Fruit fly (Drosophila melanogaster) whole organism, embryonic: Measurements from ENCODE around the gene CG15767.
A peak's percentile ranks its signal among the peaks of the same experiment; 100 is the strongest.

Experiments used
- Abd-B ChIP-seq: fragments of 200-800 bp; sonication (Bioruptor generic); optimal IDR thresholded peaks from 2 replicates; lab custom pipeline; 2018; ENCODE audit warnings: missing biosample characterization, mild to moderate bottlenecking, missing genetic modification characterization, moderate library complexity
- Blimp-1 ChIP-seq: fragments of 200-800 bp; sonication (Bioruptor generic); optimal IDR thresholded peaks from 3 replicates; lab custom pipeline; 2018; ENCODE audit warnings: missing biosample characterization, missing genetic modification characterization, mild to moderate bottlenecking, moderate library complexity, missing genetic modification reagents
- CG14667 ChIP-seq: fragments of 200-800 bp; sonication (Bioruptor generic); IDR thresholded peaks from 2 replicates; pipeline ENCODE4 v1.3.6; 2022; ENCODE audit warnings: missing biosample characterization, missing genetic modification characterization
- CG15696 ChIP-seq: fragments of 200-800 bp; sonication (Bioruptor generic); optimal IDR thresholded peaks from 2 replicates; lab custom pipeline; 2019; ENCODE audit warnings: missing biosample characterization, mild to moderate bottlenecking, missing genetic modification characterization, moderate library complexity
- CG16863 ChIP-seq: fragments of 200-800 bp; sonication (Bioruptor generic); optimal IDR thresholded peaks from 3 replicates; lab custom pipeline; 2016; ENCODE audit warnings: missing biosample characterization, missing genetic modification characterization
- CG17568 ChIP-seq: fragments of 200-800 bp; sonication (Bioruptor generic); optimal IDR thresholded peaks from 2 replicates; lab custom pipeline; 2018; ENCODE audit warnings: missing biosample characterization, mild to moderate bottlenecking, missing genetic modification characterization, moderate library complexity
- CG2678 ChIP-seq: fragments of 200-800 bp; sonication (Bioruptor generic); optimal IDR thresholded peaks from 3 replicates; lab custom pipeline; 2019; ENCODE audit warnings: missing biosample characterization, mild to moderate bottlenecking, missing genetic modification characterization, moderate library complexity
- CG32772 ChIP-seq: fragments of 200-800 bp; sonication (Bioruptor generic); IDR thresholded peaks from 2 replicates; pipeline ENCODE4 v1.3.6; 2022; ENCODE audit warnings: missing biosample characterization, missing genetic modification characterization
- CG3847 ChIP-seq: fragments of 200-800 bp; sonication (Bioruptor generic); IDR thresholded peaks from 2 replicates; pipeline ENCODE4 v1.3.6; 2022; ENCODE audit warnings: missing biosample characterization, missing genetic modification characterization
- CG6813 ChIP-seq: fragments of 200-800 bp; sonication (Bioruptor generic); optimal IDR thresholded peaks from 2 replicates; lab custom pipeline; 2017; ENCODE audit warnings: missing biosample characterization, missing genetic modification characterization, mild to moderate bottlenecking, moderate library complexity, missing genetic modification reagents
- CG8359 ChIP-seq: fragments of 200-800 bp; sonication (Bioruptor generic); optimal IDR thresholded peaks from 2 replicates; lab custom pipeline; 2017; ENCODE audit warnings: missing biosample characterization, mild to moderate bottlenecking, missing genetic modification characterization, borderline replicate concordance
- CG9876 ChIP-seq: fragments of 200-800 bp; sonication (Bioruptor generic); optimal IDR thresholded peaks from 2 replicates; lab custom pipeline; 2016; ENCODE audit warnings: missing biosample characterization, missing genetic modification characterization
- Dad ChIP-seq: fragments of 200-800 bp; sonication (Bioruptor generic); optimal IDR thresholded peaks from 3 replicates; lab custom pipeline; 2016; ENCODE audit warnings: missing biosample characterization, missing genetic modification characterization
- Deaf1 ChIP-seq: fragments of 200-800 bp; optimal IDR thresholded peaks from 3 replicates; lab custom pipeline; 2019; ENCODE audit warnings: missing biosample characterization, mild to moderate bottlenecking, missing genetic modification characterization, moderate library complexity
- Eip74EF ChIP-seq, 2 experiments: fragments of 200-800 bp in 1 of 2; fragments of >200 bp in 1 of 2; sonication (Bioruptor generic) in 1 of 2; optimal IDR thresholded peaks; 2 replicates each; lab custom pipeline; 2017 to 2019; ENCODE audit warnings: missing biosample characterization in 2 of 2, missing genetic modification characterization in 2 of 2, mild to moderate bottlenecking in 1 of 2, moderate library complexity in 1 of 2
- Fer1 ChIP-seq: fragments of 200-800 bp; sonication (Bioruptor generic); optimal IDR thresholded peaks from 2 replicates; lab custom pipeline; 2017; ENCODE audit warnings: missing biosample characterization, mild to moderate bottlenecking, missing genetic modification characterization
- HLH54F ChIP-seq: fragments of 200-800 bp; sonication (Bioruptor generic); optimal IDR thresholded peaks from 3 replicates; lab custom pipeline; 2016; ENCODE audit warnings: missing biosample characterization, missing genetic modification characterization
- HLHmδ ChIP-seq: fragments of 200-800 bp; sonication (Bioruptor generic); optimal IDR thresholded peaks from 2 replicates; lab custom pipeline; 2018; ENCODE audit warnings: missing biosample characterization, mild to moderate bottlenecking, missing genetic modification characterization, moderate library complexity
- Hsf ChIP-seq: fragments of 200-800 bp; sonication (Bioruptor generic); optimal IDR thresholded peaks from 3 replicates; lab custom pipeline; 2016; ENCODE audit warnings: missing biosample characterization, missing genetic modification characterization
- Med ChIP-seq: fragments of 200-800 bp; sonication (Bioruptor generic); peaks from one replicate; lab custom pipeline; 2016; ENCODE audit warnings: missing biosample characterization, missing genetic modification characterization, mild to moderate bottlenecking, inconsistent platforms, moderate library complexity
- Myb ChIP-seq: fragments of 200-800 bp; sonication (Bioruptor generic); optimal IDR thresholded peaks from 2 replicates; lab custom pipeline; 2016; ENCODE audit warnings: missing biosample characterization, missing genetic modification characterization
- NC2α ChIP-seq: fragments of 200-800 bp; sonication (Bioruptor generic); optimal IDR thresholded peaks from 2 replicates; lab custom pipeline; 2016; ENCODE audit warnings: missing biosample characterization, missing genetic modification characterization
- Pdp1 ChIP-seq, 2 experiments: fragments of 200-800 bp; sonication (Bioruptor generic); optimal IDR thresholded peaks; 3 replicates each; lab custom pipeline; 2016; ENCODE audit warnings: missing biosample characterization in 2 of 2, missing genetic modification characterization in 2 of 2, mild to moderate bottlenecking in 1 of 2, moderate library complexity in 1 of 2
- Ptx1 ChIP-seq: fragments of 200-800 bp; sonication (Bioruptor generic); IDR thresholded peaks from 2 replicates; pipeline ENCODE4 v1.3.6; 2022; ENCODE audit warnings: missing biosample characterization, missing genetic modification characterization
- Six4 ChIP-seq: fragments of 200-800 bp; sonication (Bioruptor generic); optimal IDR thresholded peaks from 2 replicates; lab custom pipeline; 2016; ENCODE audit warnings: missing biosample characterization, missing genetic modification characterization
- Tbp ChIP-seq: fragments of >200 bp; optimal IDR thresholded peaks from 2 replicates; lab custom pipeline; 2018; ENCODE audit warnings: missing biosample characterization, missing genetic modification characterization
- ac ChIP-seq: fragments of 200-800 bp; sonication (Bioruptor generic); optimal IDR thresholded peaks from 3 replicates; lab custom pipeline; 2017; ENCODE audit warnings: missing biosample characterization, mild to moderate bottlenecking, missing genetic modification characterization
- amos ChIP-seq: fragments of 200-800 bp; sonication (Bioruptor generic); IDR thresholded peaks from 2 replicates; pipeline ENCODE4 v1.3.6; 2022; ENCODE audit warnings: missing biosample characterization, missing genetic modification characterization; ENCODE audit not compliant: partially characterized antibody
- btn ChIP-seq: fragments of 200-800 bp; sonication (Bioruptor generic); optimal IDR thresholded peaks from 2 replicates; lab custom pipeline; 2016; ENCODE audit warnings: missing biosample characterization, missing genetic modification characterization
- cg ChIP-seq: fragments of 200-800 bp; sonication (Bioruptor generic); optimal IDR thresholded peaks from 3 replicates; lab custom pipeline; 2019; ENCODE audit warnings: missing biosample characterization, mild to moderate bottlenecking, missing genetic modification characterization, moderate library complexity
- ci ChIP-seq: fragments of 200-800 bp; sonication (Bioruptor generic); IDR thresholded peaks from 3 replicates; pipeline ENCODE4 v1.3.6; 2022; ENCODE audit warnings: missing biosample characterization, missing genetic modification characterization
- crp ChIP-seq, 2 experiments: fragments of 200-800 bp; sonication (Bioruptor generic); optimal IDR thresholded peaks; 2 replicates in 1 of 2; 3 replicates in 1 of 2; lab custom pipeline; 2017; ENCODE audit warnings: missing biosample characterization in 2 of 2, missing genetic modification characterization in 2 of 2, mild to moderate bottlenecking in 1 of 2, moderate library complexity in 1 of 2
- emc ChIP-seq: fragments of 200-800 bp; sonication (Bioruptor generic); optimal IDR thresholded peaks from 2 replicates; lab custom pipeline; 2016; ENCODE audit warnings: missing biosample characterization, missing genetic modification characterization
- eve ChIP-seq, 2 experiments: fragments of >200 bp; optimal IDR thresholded peaks; 2 replicates each; lab custom pipeline; 2017; ENCODE audit warnings: missing biosample characterization in 2 of 2, missing genetic modification characterization in 2 of 2
- inv ChIP-seq: fragments of 200-800 bp; sonication (Bioruptor generic); IDR thresholded peaks from 2 replicates; pipeline ENCODE4 v1.3.6; 2022; ENCODE audit warnings: missing biosample characterization, missing genetic modification characterization; ENCODE audit not compliant: partially characterized antibody
- lmd ChIP-seq: fragments of 200-800 bp; sonication (Bioruptor generic); IDR thresholded peaks from 2 replicates; pipeline ENCODE4 v1.3.6; 2022; ENCODE audit warnings: missing biosample characterization, missing genetic modification characterization
- nom ChIP-seq: fragments of 200-800 bp; sonication (Bioruptor generic); optimal IDR thresholded peaks from 2 replicates; lab custom pipeline; 2017; ENCODE audit warnings: missing biosample characterization, missing genetic modification characterization, mild to moderate bottlenecking, moderate library complexity, missing genetic modification reagents
- peb ChIP-seq: fragments of 200-800 bp; sonication (Bioruptor generic); IDR thresholded peaks from 2 replicates; pipeline ENCODE4 v1.3.6; 2022; ENCODE audit warnings: missing biosample characterization, missing genetic modification characterization
- prd ChIP-seq, 3 experiments: fragments of >200 bp in 2 of 3; fragments of 200-800 bp in 1 of 3; sonication (Bioruptor generic) in 1 of 3; optimal IDR thresholded peaks in 2 of 3; IDR thresholded peaks in 1 of 3; 2 replicates in 2 of 3; 3 replicates in 1 of 3; pipeline versions ENCODE4 v1.3.6 to Lab custom; 2017 to 2022; ENCODE audit warnings: missing biosample characterization in 1 of 3, missing genetic modification characterization in 1 of 3
- pros ChIP-seq: fragments of 200-800 bp; sonication (Bioruptor generic); optimal IDR thresholded peaks from 3 replicates; lab custom pipeline; 2019; ENCODE audit warnings: missing biosample characterization, mild to moderate bottlenecking, missing genetic modification characterization, moderate library complexity
- ro ChIP-seq: fragments of 200-800 bp; sonication (Bioruptor generic); IDR thresholded peaks from 2 replicates; pipeline ENCODE4 v1.3.6; 2022; ENCODE audit warnings: missing biosample characterization, missing genetic modification characterization
- sna ChIP-seq: fragments of 200-800 bp; sonication (Bioruptor generic); IDR thresholded peaks from 2 replicates; pipeline ENCODE4 v1.3.6; 2022; ENCODE audit warnings: missing biosample characterization, missing genetic modification characterization; ENCODE audit not compliant: partially characterized antibody
- sr ChIP-seq: fragments of 200-800 bp; sonication (Bioruptor generic); IDR thresholded peaks from 3 replicates; pipeline ENCODE4 v1.3.6; 2022; ENCODE audit warnings: missing biosample characterization, missing genetic modification characterization
- tx ChIP-seq: fragments of 200-800 bp; sonication (Bioruptor generic); optimal IDR thresholded peaks from 2 replicates; lab custom pipeline; 2016; ENCODE audit warnings: missing biosample characterization, missing genetic modification characterization
- wdn ChIP-seq: fragments of 200-800 bp; sonication (Bioruptor generic); IDR thresholded peaks from 2 replicates; pipeline ENCODE4 v1.3.6; 2022; ENCODE audit warnings: missing biosample characterization, missing genetic modification characterization
- zen ChIP-seq: fragments of 200-800 bp; sonication (Bioruptor generic); optimal IDR thresholded peaks from 3 replicates; lab custom pipeline; 2018; ENCODE audit warnings: missing biosample characterization, mild to moderate bottlenecking, missing genetic modification characterization, moderate library complexity

Gene CG15767

DNA sequence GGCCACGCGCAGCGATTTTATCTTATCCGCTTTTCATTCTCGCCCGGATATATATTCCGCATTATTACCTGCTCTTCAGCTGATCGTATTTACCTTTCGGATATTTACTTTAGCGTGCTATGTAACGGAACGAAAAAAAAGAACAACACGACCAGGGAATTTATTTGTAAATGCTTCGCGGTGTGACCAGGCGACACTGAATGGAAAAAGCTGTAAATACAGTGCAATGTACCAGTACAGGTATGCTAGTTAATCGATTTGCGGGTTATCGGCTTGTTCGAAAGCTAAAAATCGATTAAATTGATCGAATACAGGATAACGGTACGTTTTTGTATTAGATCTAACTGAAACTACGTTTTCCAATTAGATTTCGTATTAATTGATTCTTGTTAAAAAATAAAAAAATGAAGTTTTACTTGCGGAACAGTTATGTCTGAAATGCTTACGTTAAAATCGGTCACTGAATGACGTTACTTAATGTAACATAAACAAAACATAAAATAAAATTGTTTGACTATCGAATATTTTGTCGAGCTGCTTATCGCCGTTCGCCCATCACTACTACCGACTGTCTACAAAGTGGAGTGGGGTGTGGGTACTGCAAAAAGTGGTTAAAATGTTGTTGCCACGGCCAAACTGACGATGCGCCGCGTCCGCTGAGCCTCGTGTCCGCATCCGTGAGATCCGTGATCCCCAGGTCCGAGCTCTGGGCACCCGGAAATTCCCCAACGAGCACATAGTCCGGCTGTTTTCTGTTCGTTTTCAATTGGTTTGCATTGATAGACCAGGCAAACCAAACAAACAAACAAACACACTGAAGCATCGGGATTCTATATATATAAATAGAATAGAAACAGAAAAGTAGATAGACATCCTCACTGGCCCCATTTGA is 25.0 kb upstream of the CG15767 start, which contains the start of the genes MAPk-Ak2 and CG42699 (continued):
- TF ChIP-seq Abd-B (GFP tag; lab: Kevin White, UChicago) (peak; percentile 30), Ptx1 (GFP tag; lab: Robert Waterston, UW) (peak; percentile 27; the same call in 1 of the 2 replicates), Hsf (peak; percentile 25), Eip74EF (GFP tag; optimal IDR thresholded peaks at IDR 0.05; lab: Kevin White, UChicago) (peak in 1 of 2 experiments; percentile 55), Fer1 (peak; percentile 85), CG8359 (GFP tag; lab: Kevin White, UChicago) (peak; percentile 13), CG32772 (GFP tag; lab: Robert Waterston, UW) (peak; percentile 45; the same call in 1 of the 2 replicates), zen (tag; lab: Kevin White, UChicago) (peak; percentile 58), Tbp (GFP tag; lab: Kevin White, UChicago) (no peak), HLH54F (GFP tag; lab: Kevin White, UChicago) (peak; percentile 65), cg (GFP tag; lab: Kevin White, UChicago) (peak; percentile 63), ci (GFP tag; lab: Robert Waterston, UW) (peak; percentile 90), amos (GFP tag; lab: Robert Waterston, UW) (peak; percentile 67), lmd (GFP tag; lab: Robert Waterston, UW) (no peak; the same call in 1 of the 2 replicates), NC2α (GFP tag; lab: Kevin White, UChicago) (peak; percentile 55), eve (GFP tag; optimal IDR thresholded peaks at IDR 0.05; lab: Kevin White, UChicago) (no peak), Six4 (peak; percentile 47), Med (GFP tag; lab: Kevin White, UChicago) (peak; percentile 97), btn (GFP tag; lab: Kevin White, UChicago) (peak; percentile 64), CG9876 (GFP tag; lab: Kevin White, UChicago) (peak; percentile 65), nom (GFP tag; lab: Kevin White, UChicago) (peak; percentile 80), CG14667 (GFP tag; lab: Robert Waterston, UW) (no peak), Dad (GFP tag; lab: Kevin White, UChicago) (peak; percentile 70), sna (GFP tag; lab: Robert Waterston, UW) (peak; percentile 43; the same call in 1 of the 2 replicates), CG6813 (peak; percentile 91), ro (GFP tag; lab: Robert Waterston, UW) (no peak), CG2678 (tag; lab: Kevin White, UChicago) (peak; percentile 81), CG15696 (peak; percentile 89), Myb (GFP tag; lab: Kevin White, UChicago) (peak; percentile 84), crp (GFP tag; optimal IDR thresholded peaks at IDR 0.05; lab: Kevin White, UChicago) (peak in 1 of 2 experiments; percentile 56), emc (GFP tag; lab: Kevin White, UChicago) (no peak), sr (GFP tag; lab: Robert Waterston, UW) (peak; percentile 74), CG3847 (GFP tag; lab: Robert Waterston, UW) (peak; percentile 59; the same call in 1 of the 2 replicates), wdn (GFP tag; lab: Robert Waterston, UW) (peak; percentile 24; the same call in 1 of the 2 replicates), peb (GFP tag; lab: Robert Waterston, UW) (no peak), Blimp-1 (peak; percentile 72), ac (peak; percentile 71), Deaf1 (tag; lab: Kevin White, UChicago) (peak; percentile 21), CG17568 (peak; percentile 91), pros (GFP tag; lab: Kevin White, UChicago) (peak; percentile 41), inv (GFP tag; lab: Robert Waterston, UW) (peak; percentile 54), Pdp1 (GFP tag; optimal IDR thresholded peaks at IDR 0.05; lab: Kevin White, UChicago) (peak; percentile 68 to 88), CG16863 (GFP tag; lab: Kevin White, UChicago) (peak; percentile 78), tx (peak; percentile 17), prd (optimal IDR thresholded peaks at IDR 0.05; lab: Kevin White, UChicago) (no peak), prd (GFP tag; IDR thresholded peaks at IDR 0.05; lab: Robert Waterston, UW) (peak; percentile 48; the same call in 2 of the 3 replicates), HLHmδ (peak; percentile 38)
